Worm (Caenorhabditis elegans): ENCODE results near the gene C28A5.6.

C28A5.6 gene

DNA sequence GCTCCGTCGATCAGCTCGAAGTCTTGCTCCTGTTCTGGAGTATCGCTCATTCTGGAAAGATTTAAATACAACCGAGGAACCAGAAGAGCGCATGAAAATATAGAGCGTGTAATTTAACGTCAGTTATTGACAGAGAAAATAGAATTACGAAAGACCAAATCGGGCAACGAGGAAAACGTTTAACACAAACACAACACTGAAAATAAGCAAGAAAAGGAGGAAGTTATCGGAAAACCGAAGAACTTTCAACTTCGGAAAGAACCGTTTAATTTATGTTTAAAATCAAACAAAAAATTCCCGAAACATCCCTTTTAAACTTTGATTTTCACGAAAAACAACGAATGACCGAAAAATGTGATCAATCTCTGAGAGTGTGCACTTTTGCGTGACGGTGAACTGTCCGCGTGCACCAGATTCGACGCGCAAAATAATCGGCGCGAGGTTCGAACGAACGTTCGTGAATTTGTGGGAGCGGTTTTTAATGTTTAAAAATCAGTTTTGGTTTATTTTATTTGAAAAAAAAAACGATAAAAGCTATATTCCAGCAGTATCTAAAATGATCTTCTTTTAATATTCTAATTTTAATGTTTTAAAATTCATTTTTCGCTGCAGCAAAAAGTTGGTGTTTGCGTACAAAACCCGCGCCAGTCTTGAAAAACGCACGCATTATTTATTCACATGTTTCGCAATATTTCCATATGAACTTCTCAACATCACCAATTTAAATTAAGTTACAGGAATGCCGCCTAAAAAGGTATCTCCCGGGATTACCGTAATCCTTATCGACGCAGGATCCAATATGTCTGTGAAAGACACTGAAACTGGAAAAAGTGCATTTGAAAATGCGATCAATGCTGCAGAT, 10.0 kb downstream of the C28A5.6 start, which contains the start of the genes R07E5.7 and cku-80 (continued):
- TF ChIP-seq efl-1 (GFP tag; optimal IDR thresholded peaks at IDR 0.05), result peak; percentile 69
- no peak for TF ChIP-seq snpc-4 (GFP tag; optimal IDR thresholded peaks at IDR 0.05)
- peak; percentile 4 to 77 (median 53) for TF ChIP-seq snpc-4 (tag; optimal IDR thresholded peaks at IDR 0.05)

DNA sequence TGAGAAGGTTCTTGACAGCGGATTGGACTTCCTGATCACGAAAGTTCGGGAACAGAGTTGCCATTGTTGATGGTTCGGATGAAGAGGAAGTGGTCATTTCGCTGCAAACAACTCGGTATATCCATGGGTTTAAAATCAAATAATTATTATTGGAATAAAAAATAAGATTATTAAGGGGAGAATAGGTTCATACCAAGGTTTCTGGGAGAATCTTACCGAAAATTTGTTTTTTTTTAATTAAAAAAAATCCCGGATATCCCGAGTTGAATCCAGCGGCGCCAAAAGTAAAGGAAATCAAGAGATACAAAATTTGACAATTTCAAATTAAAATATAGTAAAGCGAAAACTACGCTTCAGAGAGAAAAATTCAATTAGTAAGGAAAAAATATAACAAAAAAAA, 11.3 kb downstream of the C28A5.6 start, which contains the start of the genes R07E5.19 and pdcd-2:
Gene R07E5.19 (minus strand): TSS at position 101 of the 400 bp plus-strand sequence.
Gene pdcd-2 (minus strand): TSS at position 102 of the 400 bp plus-strand sequence.
- TF ChIP-seq T26A5.8 (tag; optimal IDR thresholded peaks at IDR 0.05) (no peak), cebp-2 (GFP tag; IDR thresholded peaks at IDR 0.05) (no peak), ztf-28 (GFP tag; IDR thresholded peaks at IDR 0.05) (no peak), efl-1 (GFP tag; optimal IDR thresholded peaks at IDR 0.05) (no peak), ztf-6 (GFP tag; IDR thresholded peaks at IDR 0.05) (no peak), ceh-27 (GFP tag; optimal IDR thresholded peaks at IDR 0.05) (no peak), egl-44 (GFP tag; IDR thresholded peaks at IDR 0.05) (no peak), rcor-1 (GFP tag; IDR thresholded peaks at IDR 0.05) (no peak), ztf-25 (GFP tag; IDR thresholded peaks at IDR 0.05) (no peak), ztf-18 (tag; optimal IDR thresholded peaks at IDR 0.05) (no peak), lin-26 (GFP tag; IDR thresholded peaks at IDR 0.05) (no peak), Y56A3A.18 (GFP tag; IDR thresholded peaks at IDR 0.05) (no peak), akir-1 (GFP tag; optimal IDR thresholded peaks at IDR 0.05) (no peak)

DNA sequence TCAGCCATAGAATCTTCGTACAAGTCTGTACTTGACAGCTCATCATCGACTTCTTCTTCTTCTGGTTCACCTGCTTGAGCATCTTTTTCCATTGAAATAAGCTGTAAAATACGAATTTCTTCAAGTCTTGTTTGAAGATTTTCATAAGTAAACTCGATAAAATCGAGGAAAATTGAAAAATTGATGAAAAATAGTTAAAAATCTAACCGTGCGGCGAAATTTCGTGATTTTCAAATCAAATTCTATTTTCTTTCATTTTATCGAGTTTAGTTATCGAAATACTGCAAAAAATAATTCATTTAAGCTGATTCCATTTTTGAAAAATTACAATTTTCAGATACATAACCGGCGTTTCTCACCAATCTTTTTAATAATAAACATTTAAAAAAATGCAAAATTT, 14.2 kb downstream of the C28A5.6 start, which contains the start of gene R07E5.11:
Gene R07E5.11 (minus strand): TSS at position 101 of the 400 bp plus-strand sequence.
- TF ChIP-seq lin-35 (GFP tag; optimal IDR thresholded peaks at IDR 0.05) (no peak), him-1 (tag; optimal IDR thresholded peaks at IDR 0.05) (peak; percentile 34)

DNA sequence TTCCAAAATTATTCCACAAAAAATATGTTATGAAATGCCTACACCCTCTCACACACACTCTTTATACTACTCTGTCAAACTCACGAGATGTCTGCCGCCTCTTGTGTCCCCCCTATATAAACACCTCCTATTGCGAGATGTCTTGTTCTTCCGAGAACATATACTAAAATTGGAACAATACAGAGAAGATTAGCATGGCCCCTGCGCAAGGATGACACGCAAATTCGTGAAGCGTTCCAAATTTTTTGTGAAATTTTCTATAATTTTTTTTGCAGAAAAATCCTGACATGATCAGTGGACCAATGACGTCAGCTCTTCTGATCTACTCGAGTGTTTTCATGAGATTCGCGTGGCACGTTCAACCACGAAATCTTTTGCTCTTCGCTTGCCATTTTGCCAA, 15.3 kb downstream of the C28A5.6 start:
- TF ChIP-seq hmg-1.2 (GFP tag; IDR thresholded peaks at IDR 0.05), result peak; percentile 64
- peak; percentile 50 for TF ChIP-seq rpc-1 (optimal IDR thresholded peaks at IDR 0.05)
- TF ChIP-seq rpc-1 (tag; optimal IDR thresholded peaks at IDR 0.05), result peak; percentile 70
- peak; percentile 26 for TF ChIP-seq lsl-1 (GFP tag; optimal IDR thresholded peaks at IDR 0.05)
- peak; percentile 73 for TF ChIP-seq snpc-3.4 (tag; optimal IDR thresholded peaks at IDR 0.05)
- peak; percentile 58; the same call in 1 of the 2 replicates for TF ChIP-seq pbrm-1 (GFP tag; IDR thresholded peaks at IDR 0.05)
- peak; percentile 78; the same call in 1 of the 2 replicates for TF ChIP-seq nfyb-1 (GFP tag; IDR thresholded peaks at IDR 0.05)
- TF ChIP-seq ztf-25 (GFP tag; IDR thresholded peaks at IDR 0.05), result 0 out of 2 replicates have a peak, but pooled peaks have one; percentile 55
- peak; percentile 31 for TF ChIP-seq attf-5 (GFP tag; optimal IDR thresholded peaks at IDR 0.05)
- TF ChIP-seq ceh-27 (GFP tag; optimal IDR thresholded peaks at IDR 0.05), result peak; percentile 7
- TF ChIP-seq Y53G8AR.9 (GFP tag; conservative IDR thresholded peaks at IDR 0.05), result peak; percentile 68
- TF ChIP-seq Y95B8A.8 (GFP tag; IDR thresholded peaks at IDR 0.05), result 0 out of 2 replicates have a peak, but pooled peaks have one; percentile 16
- TF ChIP-seq lin-54 (GFP tag; optimal IDR thresholded peaks at IDR 0.05), result peak; percentile 39
- peak; percentile 74; the same call in 1 of the 2 replicates for TF ChIP-seq ekl-4 (GFP tag; IDR thresholded peaks at IDR 0.05)
- TF ChIP-seq egl-44 (GFP tag; IDR thresholded peaks at IDR 0.05), result peak; percentile 54; the same call in 1 of the 2 replicates
- peak; percentile 78 for TF ChIP-seq lin-26 (GFP tag; IDR thresholded peaks at IDR 0.05)
- TF ChIP-seq lin-35 (GFP tag; optimal IDR thresholded peaks at IDR 0.05), result peak in 1 of 3 experiments; percentile 52
- TF ChIP-seq mcd-1 (GFP tag; IDR thresholded peaks at IDR 0.05), result peak; percentile 65
- TF ChIP-seq chd-7 (tag; optimal IDR thresholded peaks at IDR 0.05), result peak; percentile 61
- TF ChIP-seq ztf-18 (tag; optimal IDR thresholded peaks at IDR 0.05), result peak; percentile 34
- TF ChIP-seq B0261.1 (tag; optimal IDR thresholded peaks at IDR 0.05), result peak; percentile 61
- TF ChIP-seq madf-8 (GFP tag; conservative IDR thresholded peaks at IDR 0.05), result 0 out of 2 replicates have a peak, but pooled peaks have one; percentile 12
- TF ChIP-seq ztf-6 (GFP tag; IDR thresholded peaks at IDR 0.05), result 0 out of 2 replicates have a peak, but pooled peaks have one; percentile 25
- TF ChIP-seq snpc-4 (GFP tag; optimal IDR thresholded peaks at IDR 0.05), result peak; percentile 92
- TF ChIP-seq snpc-4 (tag; optimal IDR thresholded peaks at IDR 0.05), result peak; percentile 94 to 99 (median 96)
- TF ChIP-seq dox-1 (GFP tag; IDR thresholded peaks at IDR 0.05), result peak; percentile 64
- peak; percentile 68 for TF ChIP-seq madf-6 (GFP tag; IDR thresholded peaks at IDR 0.05)
- peak; percentile 49 for TF ChIP-seq lin-40 (tag; optimal IDR thresholded peaks at IDR 0.05)
- peak; percentile 80 for TF ChIP-seq tbp1 (GFP tag; optimal IDR thresholded peaks at IDR 0.05)
- TF ChIP-seq ceh-79 (tag; optimal IDR thresholded peaks at IDR 0.05), result peak; percentile 56
- TF ChIP-seq ZK185.1 (tag; optimal IDR thresholded peaks at IDR 0.05; ENCODE audit: poor library complexity, severe bottlenecking), result peak; percentile 38
